Worm (Caenorhabditis elegans): Measurements from ENCODE around the gene nlp-78.
A peak's percentile ranks its signal among the peaks of the same experiment; 100 is the strongest.

DNA sequence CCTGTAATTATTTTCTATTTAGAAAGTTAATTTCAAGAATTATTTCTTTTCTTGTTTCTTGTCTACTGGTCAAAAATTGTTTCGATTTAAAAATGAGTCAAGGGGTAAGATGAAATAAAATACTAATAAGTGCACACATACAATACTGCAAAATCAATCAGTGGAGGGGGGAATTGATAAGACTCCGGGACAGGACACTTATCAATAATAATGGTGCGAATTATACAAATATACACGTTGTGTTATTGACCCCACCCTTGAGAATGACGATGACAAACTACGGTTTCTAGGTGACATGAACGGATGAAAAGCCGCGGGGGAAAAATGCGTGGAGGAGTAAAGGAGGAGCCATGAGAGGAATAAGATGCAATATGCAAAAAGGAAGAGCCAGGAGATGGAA lies 45.2 kb downstream of the nlp-78 start:
- TF ChIP-seq zag-1 (tag; optimal IDR thresholded peaks at IDR 0.05), result no peak
- no peak for TF ChIP-seq ZK546.5 (tag; optimal IDR thresholded peaks at IDR 0.05)
- TF ChIP-seq egl-27 (tag; optimal IDR thresholded peaks at IDR 0.05), result no peak
- TF ChIP-seq mdl-1 (tag; optimal IDR thresholded peaks at IDR 0.05), result no peak
- TF ChIP-seq nhr-10 (tag; optimal IDR thresholded peaks at IDR 0.05), result no peak
- TF ChIP-seq R02D3.7 (tag; optimal IDR thresholded peaks at IDR 0.05), result no peak
- peak; percentile 92 for TF ChIP-seq fos-1 (tag; optimal IDR thresholded peaks at IDR 0.05)
- TF ChIP-seq lin-39 (tag; optimal IDR thresholded peaks at IDR 0.05), result no peak
- no peak for TF ChIP-seq ama-1 (optimal IDR thresholded peaks at IDR 0.05)
- TF ChIP-seq sma-9 (GFP tag; optimal IDR thresholded peaks at IDR 0.05), result no peak
- TF ChIP-seq sma-9 (tag; optimal IDR thresholded peaks at IDR 0.05), result no peak

All from whole organism, L2 larva.